Fruit fly (Drosophila melanogaster): ENCODE data around the gene CecC.
A peak's percentile ranks its signal among the peaks of the same experiment; 100 is the strongest.

CecC gene

dm6 chr3R:30210560-30210959 is 5.7 kb upstream of the CecC start, which contains the start of gene CecA1:
TSS of gene CecA1 (plus strand) at chr3R:30210874.
- TF ChIP-seq svp (GFP tag), result peak; percentile 71
- no peak for TF ChIP-seq CG6792 (GFP tag; optimal IDR thresholded peaks at IDR 0.05)

dm6 chr3R:30211856-30212255 is 4.4 kb upstream of the CecC start, which contains the start of gene CecA2:
TSS of gene CecA2 (plus strand) at chr3R:30212156.
- TF ChIP-seq CG31627 (GFP tag; optimal IDR thresholded peaks at IDR 0.05) (no peak), dsx (GFP tag; optimal IDR thresholded peaks at IDR 0.05; ENCODE audit: poor library complexity, severe bottlenecking) (no peak), net (GFP tag; optimal IDR thresholded peaks at IDR 0.05) (no peak), achi (GFP tag; optimal IDR thresholded peaks at IDR 0.05) (no peak), Sox15 (GFP tag; optimal IDR thresholded peaks at IDR 0.05) (no peak), CG6163 (GFP tag; IDR thresholded peaks at IDR 0.05) (no peak), Lpt (GFP tag; optimal IDR thresholded peaks at IDR 0.05) (no peak), ss (GFP tag; optimal IDR thresholded peaks at IDR 0.05) (no peak), salr (GFP tag; optimal IDR thresholded peaks at IDR 0.05) (no peak), CG1621 (tag; optimal IDR thresholded peaks at IDR 0.05) (no peak), lz (GFP tag; optimal IDR thresholded peaks at IDR 0.05) (no peak), CG3919 (GFP tag; optimal IDR thresholded peaks at IDR 0.05) (no peak), Sox102F (GFP tag; optimal IDR thresholded peaks at IDR 0.05) (no peak), topi (GFP tag; optimal IDR thresholded peaks at IDR 0.05) (no peak), Sox14 (GFP tag; optimal IDR thresholded peaks at IDR 0.05) (no peak), CG9139 (GFP tag; optimal IDR thresholded peaks at IDR 0.05) (no peak), Eip93F (GFP tag; optimal IDR thresholded peaks at IDR 0.05) (no peak), CG11294 (GFP tag; IDR thresholded peaks at IDR 0.05) (no peak)

- no peak for TF ChIP-seq CG8319 (GFP tag; optimal IDR thresholded peaks at IDR 0.05)
- peak; percentile 68 for TF ChIP-seq svp (GFP tag)
Measured at dm6 chr3R:30213697-30214096, 2.6 kb upstream of the CecC start, which contains the start of gene CecB. TSS of gene CecB (minus strand) at chr3R:30213797.

dm6 chr3R:30215020-30215419 is 1.3 kb upstream of the CecC start:
- TF ChIP-seq CG9139 (GFP tag; optimal IDR thresholded peaks at IDR 0.05) (no peak), dac (GFP tag; optimal IDR thresholded peaks at IDR 0.05) (no peak), Hr4 (GFP tag; optimal IDR thresholded peaks at IDR 0.05) (no peak), CG3919 (GFP tag; optimal IDR thresholded peaks at IDR 0.05) (no peak), eg (GFP tag; IDR thresholded peaks at IDR 0.05) (no peak), Sox14 (GFP tag; optimal IDR thresholded peaks at IDR 0.05) (peak; percentile 17), CG31627 (GFP tag; optimal IDR thresholded peaks at IDR 0.05) (no peak), achi (GFP tag; optimal IDR thresholded peaks at IDR 0.05) (no peak), CG4318 (GFP tag; optimal IDR thresholded peaks at IDR 0.05) (no peak), fd59A (GFP tag; optimal IDR thresholded peaks at IDR 0.05) (no peak), lz (GFP tag; optimal IDR thresholded peaks at IDR 0.05) (no peak), salr (GFP tag; optimal IDR thresholded peaks at IDR 0.05) (no peak), svp (GFP tag) (peak; percentile 78), CG1621 (tag; optimal IDR thresholded peaks at IDR 0.05) (no peak), esn (GFP tag; optimal IDR thresholded peaks at IDR 0.05) (no peak), CG15336 (GFP tag; IDR thresholded peaks at IDR 0.05) (no peak)

- no peak for TF ChIP-seq salr (GFP tag; optimal IDR thresholded peaks at IDR 0.05)
- no peak for TF ChIP-seq CG8632 (GFP tag; optimal IDR thresholded peaks at IDR 0.05)
- no peak for TF ChIP-seq CG3032 (tag; optimal IDR thresholded peaks at IDR 0.05)
- peak; percentile 57 for TF ChIP-seq svp (GFP tag)
- TF ChIP-seq fkh (GFP tag; optimal IDR thresholded peaks at IDR 0.05), result no peak
- TF ChIP-seq Eip78C (GFP tag), result peak; percentile 56
- no peak for TF ChIP-seq dsx (GFP tag; optimal IDR thresholded peaks at IDR 0.05; ENCODE audit: poor library complexity, severe bottlenecking)
- no peak for TF ChIP-seq CG15336 (GFP tag; IDR thresholded peaks at IDR 0.05)
- TF ChIP-seq acj6 (GFP tag; optimal IDR thresholded peaks at IDR 0.05), result no peak
- no peak for TF ChIP-seq Sox15 (GFP tag; optimal IDR thresholded peaks at IDR 0.05)
- no peak for TF ChIP-seq CG6792 (GFP tag; optimal IDR thresholded peaks at IDR 0.05)
- no peak for TF ChIP-seq CG4318 (GFP tag; optimal IDR thresholded peaks at IDR 0.05)
- no peak for TF ChIP-seq spab (GFP tag; optimal IDR thresholded peaks at IDR 0.05)
- no peak for TF ChIP-seq CG8319 (GFP tag; optimal IDR thresholded peaks at IDR 0.05)
- TF ChIP-seq CG1621 (tag; optimal IDR thresholded peaks at IDR 0.05), result no peak
Measured at dm6 chr3R:30222236-30222635, 6.0 kb downstream of the CecC start.

All from whole organism, prepupa.